Worm (Caenorhabditis elegans): ENCODE measurements around the gene W06D11.3.

Gene W06D11.3

DNA sequence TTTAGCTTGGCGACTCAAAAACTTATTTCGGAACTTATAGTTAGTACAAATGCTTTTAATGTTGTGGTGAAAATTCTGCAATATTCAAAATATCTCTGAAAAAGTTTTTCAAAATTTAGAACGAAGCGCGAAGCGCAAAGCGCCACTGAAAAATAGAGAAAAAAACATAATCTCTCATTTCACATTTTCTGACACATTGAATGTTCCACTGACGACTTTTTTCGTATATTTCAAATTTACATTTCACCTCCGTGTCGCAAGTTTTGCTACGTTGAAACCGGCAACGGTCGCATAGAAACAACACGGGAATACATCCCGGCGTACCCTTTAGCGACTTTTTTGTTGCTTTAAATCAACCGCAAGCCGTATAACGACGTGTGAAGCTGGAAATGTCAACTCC, 49.8 kb downstream of the W06D11.3 start, which contains the start of gene F42F12.14:
TSS of gene F42F12.14 (plus strand) at position 301 of the 400 bp plus-strand sequence.
- TF ChIP-seq sptf-1 (tag; optimal IDR thresholded peaks at IDR 0.05) (no peak), snpc-4 (tag; optimal IDR thresholded peaks at IDR 0.05) (no peak), ceh-43 (GFP tag; optimal IDR thresholded peaks at IDR 0.05) (no peak)

Data from whole organism, mixed stage, embryonic.